Worm (Caenorhabditis elegans): ENCODE data around the gene alp-1.

ce11 chrIV:8822598-8822997, 29.7 kb upstream of the alp-1 start:
- TF ChIP-seq lsy-2 (tag; optimal IDR thresholded peaks at IDR 0.05), result no peak
- no peak for TF ChIP-seq mep-1 (tag; optimal IDR thresholded peaks at IDR 0.05)
